Fruit fly (Drosophila melanogaster): ENCODE measurements around the gene YL-1.
A peak's percentile ranks its signal among the peaks of the same experiment; 100 is the strongest.

YL-1 gene

dm6 chr2L:10986138-10986537 lies 15.9 kb downstream of the YL-1 start (continued):
- TF ChIP-seq CG6813 (GFP tag; optimal IDR thresholded peaks at IDR 0.05) (peak; percentile 34), CG5180 (GFP tag; optimal IDR thresholded peaks at IDR 0.05) (peak; percentile 27), Xrp1 (GFP tag; IDR thresholded peaks at IDR 0.05) (peak; percentile 74), CG18262 (tag; optimal IDR thresholded peaks at IDR 0.05) (peak; percentile 69), zen (tag; optimal IDR thresholded peaks at IDR 0.05) (peak; percentile 40), dimm (GFP tag; IDR thresholded peaks at IDR 0.05) (peak; percentile 17; the same call in 1 of the 2 replicates), Hey (tag; optimal IDR thresholded peaks at IDR 0.05) (no peak), ara (GFP tag; IDR thresholded peaks at IDR 0.05) (peak; percentile 63; the same call in 1 of the 2 replicates), croc (GFP tag; conservative IDR thresholded peaks at IDR 0.05) (peak; percentile 58), CG8290 (GFP tag; optimal IDR thresholded peaks at IDR 0.05) (peak; percentile 76), CG8290 (tag; optimal IDR thresholded peaks at IDR 0.05) (no peak), CG9215 (GFP tag; IDR thresholded peaks at IDR 0.05) (no peak), caup (GFP tag; optimal IDR thresholded peaks at IDR 0.05; ENCODE audit: severe bottlenecking) (peak; percentile 36), bsh (GFP tag; optimal IDR thresholded peaks at IDR 0.05) (peak in 1 of 2 experiments; percentile 31), CG33213 (GFP tag; optimal IDR thresholded peaks at IDR 0.05) (peak; percentile 13), TFAM (GFP tag; optimal IDR thresholded peaks at IDR 0.05) (no peak), Atf3 (GFP tag; optimal IDR thresholded peaks at IDR 0.05) (no peak), CHES-1-like (GFP tag; optimal IDR thresholded peaks at IDR 0.05) (no peak), chif (GFP tag; optimal IDR thresholded peaks at IDR 0.05) (no peak), CG10543 (GFP tag; optimal IDR thresholded peaks at IDR 0.05) (no peak), lilli (GFP tag; optimal IDR thresholded peaks at IDR 0.05) (peak; percentile 1), C15 (GFP tag; IDR thresholded peaks at IDR 0.05) (no peak), Tbp (GFP tag; optimal IDR thresholded peaks at IDR 0.05) (no peak), Deaf1 (tag; optimal IDR thresholded peaks at IDR 0.05) (no peak), Six4 (GFP tag; optimal IDR thresholded peaks at IDR 0.05) (peak; percentile 12), CG9437 (GFP tag; optimal IDR thresholded peaks at IDR 0.05) (no peak), al (GFP tag; IDR thresholded peaks at IDR 0.05) (peak; percentile 14; the same call in 1 of the 2 replicates), pzg (GFP tag; optimal IDR thresholded peaks at IDR 0.05) (peak; percentile 16), CG7372 (GFP tag; IDR thresholded peaks at IDR 0.05) (no peak), CG10979 (tag; optimal IDR thresholded peaks at IDR 0.05) (peak; percentile 54), CG4328 (GFP tag; optimal IDR thresholded peaks at IDR 0.05) (peak; percentile 44), CG2875 (GFP tag; optimal IDR thresholded peaks at IDR 0.05) (no peak), HLH3B (GFP tag; IDR thresholded peaks at IDR 0.05) (peak; percentile 30; the same call in 1 of the 2 replicates), H15 (GFP tag; IDR thresholded peaks at IDR 0.05) (peak; percentile 56), CG5245 (GFP tag; optimal IDR thresholded peaks at IDR 0.05) (peak; percentile 70), Pdp1 (GFP tag; optimal IDR thresholded peaks at IDR 0.05) (peak in 1 of 2 experiments; percentile 19), CG32532 (GFP tag; IDR thresholded peaks at IDR 0.05) (peak; percentile 72), Trl (optimal IDR thresholded peaks at IDR 0.05) (no peak), Trl (GFP tag; optimal IDR thresholded peaks at IDR 0.05) (peak; percentile 24), CG4730 (GFP tag; IDR thresholded peaks at IDR 0.05) (0 out of 2 replicates have a peak, but pooled peaks have one; percentile 23), CG4424 (GFP tag; optimal IDR thresholded peaks at IDR 0.05) (peak; percentile 21), CG8281 (tag; optimal IDR thresholded peaks at IDR 0.05) (peak; percentile 7), D (optimal IDR thresholded peaks at IDR 0.05) (no peak), D (GFP tag; optimal IDR thresholded peaks at IDR 0.05) (peak; percentile 40), z (GFP tag; IDR thresholded peaks at IDR 0.05) (peak; percentile 93), Side (GFP tag; optimal IDR thresholded peaks at IDR 0.05) (no peak), trem (tag; optimal IDR thresholded peaks at IDR 0.05) (peak; percentile 18), ap (GFP tag; IDR thresholded peaks at IDR 0.05) (peak; percentile 72), bcd (GFP tag; optimal IDR thresholded peaks at IDR 0.05) (peak; percentile 27), CG6175 (GFP tag; IDR thresholded peaks at IDR 0.05) (no peak), CG1024 (GFP tag; IDR thresholded peaks at IDR 0.05) (peak; percentile 70), ind (GFP tag; optimal IDR thresholded peaks at IDR 0.05) (peak; percentile 43)
